Worm (Caenorhabditis elegans) whole organism, L4 larva: ENCODE data around the gene cest-17.

Source experiments
- D1046.2 ChIP-seq: fragments of 200-800 bp; sonication (Bioruptor generic); IDR thresholded peaks from 2 replicates; pipeline ENCODE4 v1.3.6; 2022; ENCODE audit warnings: missing genetic modification characterization, missing compliant biosample characterization
- aha-1 ChIP-seq: fragments of 150-350 bp; peaks from one replicate; lab custom pipeline; 2014; ENCODE audit warnings: missing biosample characterization, missing genetic modification characterization
- aly-2 ChIP-seq: sonication (generic microtip); optimal IDR thresholded peaks from 2 replicates; lab custom pipeline; 2018; ENCODE audit warnings: missing biosample characterization, missing genetic modification characterization
- ama-1 ChIP-seq: fragments of 150-350 bp; optimal IDR thresholded peaks from 2 replicates; lab custom pipeline; 2014; ENCODE audit warnings: inconsistent platforms, mixed read lengths
- ceh-28 ChIP-seq: fragments of 150-350 bp; optimal IDR thresholded peaks from 2 replicates; lab custom pipeline; 2014; ENCODE audit warnings: missing biosample characterization, missing genetic modification reagents, missing genetic modification characterization
- daf-12 ChIP-seq: fragments of 150-350 bp; optimal IDR thresholded peaks from 2 replicates; lab custom pipeline; 2014; ENCODE audit warnings: missing biosample characterization, missing genetic modification reagents, missing genetic modification characterization
- daf-8 ChIP-seq: fragments of 200-800 bp; sonication (Bioruptor generic); IDR thresholded peaks from 2 replicates; pipeline ENCODE4 v1.3.6; 2022; ENCODE audit warnings: missing genetic modification characterization, missing compliant biosample characterization
- mdl-1 ChIP-seq, 2 experiments: fragments of 150-350 bp in 1 of 2; sonication (generic microtip) in 1 of 2; optimal IDR thresholded peaks; 2 replicates each; lab custom pipeline; 2014 to 2017; ENCODE audit warnings: missing biosample characterization in 2 of 2, missing genetic modification characterization in 2 of 2
- nhr-102 ChIP-seq: sonication (generic microtip); optimal IDR thresholded peaks from 2 replicates; lab custom pipeline; 2016; ENCODE audit warnings: mild to moderate bottlenecking, missing genetic modification characterization, moderate library complexity, missing compliant biosample characterization
- nhr-25 ChIP-seq: sonication (generic microtip); optimal IDR thresholded peaks from 2 replicates; lab custom pipeline; 2017; ENCODE audit warnings: missing genetic modification characterization, mild to moderate bottlenecking, missing compliant biosample characterization, antibody characterized with exemption, moderate library complexity, borderline replicate concordance; ENCODE audit not compliant: insufficient read depth
- nhr-6 ChIP-seq: fragments of 150-350 bp; optimal IDR thresholded peaks from 2 replicates; lab custom pipeline; 2014; ENCODE audit warnings: missing biosample characterization, missing genetic modification characterization
- sdz-12 ChIP-seq: fragments of 200-800 bp; sonication (Bioruptor generic); optimal IDR thresholded peaks from 2 replicates; lab custom pipeline; 2018; ENCODE audit warnings: mild to moderate bottlenecking, missing genetic modification characterization, missing compliant biosample characterization
- skn-1 ChIP-seq: fragments of 150-350 bp; optimal IDR thresholded peaks from 2 replicates; lab custom pipeline; 2014; ENCODE audit warnings: missing biosample characterization, missing genetic modification characterization

ce11 chrV:8217661-8218265, 14.6 kb downstream of the cest-17 start, which contains the start of gene K07C11.8:
- TF ChIP-seq nhr-25 (tag; lab: Kevin White, UChicago) (no peak), skn-1 (no peak), ama-1 (no peak), ceh-28 (tag; lab: Kevin White, UChicago) (no peak), daf-8 (GFP tag; lab: Robert Waterston, UW) (no peak), aha-1 (tag; lab: Kevin White, UChicago) (peak; percentile 44), D1046.2 (no peak), nhr-102 (no peak), mdl-1 (tag; optimal IDR thresholded peaks at IDR 0.05; lab: Kevin White, UChicago) (no peak), nhr-6 (no peak), sdz-12 (GFP tag; lab: Kevin White, UChicago) (no peak), daf-12 (tag; lab: Kevin White, UChicago) (no peak), aly-2 (tag; lab: Kevin White, UChicago) (no peak)
